Worm (Caenorhabditis elegans): ENCODE measurements around the gene C15C8.6.

The C15C8.6 gene

DNA sequence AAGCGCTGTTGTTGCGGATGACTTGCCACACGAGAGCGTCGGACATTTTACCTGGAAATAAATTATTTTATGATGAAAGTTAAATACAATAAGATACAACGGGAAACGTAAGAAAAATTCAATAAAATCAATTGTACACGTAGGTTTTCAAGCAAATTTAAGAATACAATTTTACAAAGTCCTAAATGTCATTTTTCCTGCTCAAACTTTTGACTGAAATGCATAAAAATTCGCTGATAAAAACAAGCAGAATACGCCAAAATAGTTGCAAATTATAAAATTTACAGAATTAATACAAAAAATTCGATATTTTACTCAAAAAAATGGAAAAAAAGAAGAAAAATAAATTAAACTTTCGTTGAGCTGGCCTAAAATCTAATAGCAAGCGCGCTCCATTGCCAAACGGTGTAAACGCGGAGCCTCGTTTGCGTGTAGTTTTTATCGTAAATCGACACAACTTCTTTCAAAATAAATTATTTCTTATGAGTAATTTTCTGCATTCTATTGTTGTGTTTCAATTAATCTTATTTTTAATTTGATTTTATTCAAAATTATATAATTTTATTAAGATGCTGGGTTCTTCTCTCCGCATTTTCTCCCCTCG lies 23.2 kb downstream of the C15C8.6 start, which contains the start of the genes rpl-28 and mrpl-49 (continued):
- no peak for TF ChIP-seq nhr-111 (GFP tag; optimal IDR thresholded peaks at IDR 0.05)
- no peak for TF ChIP-seq nhr-10 (tag; optimal IDR thresholded peaks at IDR 0.05)
- TF ChIP-seq nhr-41 (GFP tag; IDR thresholded peaks at IDR 0.05) = no peak
- TF ChIP-seq cey-2 (tag; optimal IDR thresholded peaks at IDR 0.05; ENCODE audit: borderline replicate concordance, insufficient read depth) = no peak
- no peak for TF ChIP-seq hif-1 (tag; optimal IDR thresholded peaks at IDR 0.05)
- TF ChIP-seq aha-1 (tag) = peak; percentile 46
- TF ChIP-seq ZK337.2 (GFP tag; IDR thresholded peaks at IDR 0.05) = 0 out of 2 replicates have a peak, but pooled peaks have one; percentile 6
- peak; percentile 76 for TF ChIP-seq hlh-30 (tag; optimal IDR thresholded peaks at IDR 0.05; ENCODE audit: insufficient read depth)
- TF ChIP-seq pqm-1 (tag; optimal IDR thresholded peaks at IDR 0.05) = peak; percentile 42
- TF ChIP-seq unc-62 (GFP tag; optimal IDR thresholded peaks at IDR 0.05 in 1 of 2) = peak in 1 of 2 experiments; percentile 71
- no peak for TF ChIP-seq unc-62 (tag; optimal IDR thresholded peaks at IDR 0.05)
- TF ChIP-seq nhr-76 (tag; optimal IDR thresholded peaks at IDR 0.05) = no peak
- TF ChIP-seq ztf-7 (tag; optimal IDR thresholded peaks at IDR 0.05) = no peak
- TF ChIP-seq ama-1 (optimal IDR thresholded peaks at IDR 0.05) = peak; percentile 17
- TF ChIP-seq tag-97 (GFP tag; IDR thresholded peaks at IDR 0.05) = no peak
- no peak for TF ChIP-seq zag-1 (tag; optimal IDR thresholded peaks at IDR 0.05)
- no peak for TF ChIP-seq daf-19 (GFP tag; conservative IDR thresholded peaks at IDR 0.05)
- peak; percentile 22 for TF ChIP-seq F37D6.2 (tag; optimal IDR thresholded peaks at IDR 0.05)
- TF ChIP-seq madf-5 (GFP tag; IDR thresholded peaks at IDR 0.05) = no peak
- TF ChIP-seq hmg-1.1 (GFP tag; IDR thresholded peaks at IDR 0.05) = no peak; the same call in 1 of the 2 replicates
- no peak for TF ChIP-seq arid-1 (GFP tag; conservative IDR thresholded peaks at IDR 0.05)
- peak; percentile 88 for TF ChIP-seq nhr-11 (tag; optimal IDR thresholded peaks at IDR 0.05)
- no peak for TF ChIP-seq zfp-3 (GFP tag; conservative IDR thresholded peaks at IDR 0.05)
- TF ChIP-seq egl-43 (GFP tag; IDR thresholded peaks at IDR 0.05) = no peak
- no peak for TF ChIP-seq egl-27 (tag; optimal IDR thresholded peaks at IDR 0.05)
- no peak for TF ChIP-seq php-3 (GFP tag; IDR thresholded peaks at IDR 0.05)
- no peak for TF ChIP-seq lim-7 (GFP tag; IDR thresholded peaks at IDR 0.05)
- TF ChIP-seq mdl-1 (tag; optimal IDR thresholded peaks at IDR 0.05) = peak in 1 of 2 experiments; percentile 20
- no peak for TF ChIP-seq daf-8 (GFP tag; IDR thresholded peaks at IDR 0.05)
- no peak for TF ChIP-seq spr-3 (GFP tag; optimal IDR thresholded peaks at IDR 0.05)
- no peak for TF ChIP-seq ceh-44 (GFP tag; IDR thresholded peaks at IDR 0.05)
- TF ChIP-seq rbr-2 (tag; optimal IDR thresholded peaks at IDR 0.05) = peak; percentile 73
- no peak for TF ChIP-seq dmd-9 (GFP tag; IDR thresholded peaks at IDR 0.05)
- TF ChIP-seq Y48G9A.11 (GFP tag; IDR thresholded peaks at IDR 0.05) = peak; percentile 99
- TF ChIP-seq ctbp-1 (GFP tag; IDR thresholded peaks at IDR 0.05) = no peak
- TF ChIP-seq dve-1 (tag; optimal IDR thresholded peaks at IDR 0.05; ENCODE audit: insufficient read depth) = peak; percentile 90
- TF ChIP-seq daf-12 (tag; optimal IDR thresholded peaks at IDR 0.05) = no peak
- TF ChIP-seq nhr-25 (tag; optimal IDR thresholded peaks at IDR 0.05; ENCODE audit: borderline replicate concordance, insufficient read depth) = peak; percentile 35
- no peak for TF ChIP-seq ceh-82 (tag; optimal IDR thresholded peaks at IDR 0.05)
- 0 out of 2 replicates have a peak, but pooled peaks have one; percentile 57 for TF ChIP-seq nhr-42 (GFP tag; IDR thresholded peaks at IDR 0.05)
- TF ChIP-seq lir-3 (tag; optimal IDR thresholded peaks at IDR 0.05) = no peak
- peak; percentile 86 for TF ChIP-seq lin-15B (tag; optimal IDR thresholded peaks at IDR 0.05)
- TF ChIP-seq pha-4 (GFP tag; IDR thresholded peaks at IDR 0.05) = no peak
- no peak for TF ChIP-seq pha-4 (tag; optimal IDR thresholded peaks at IDR 0.05)
- peak; percentile 86 for TF ChIP-seq mep-1 (tag; optimal IDR thresholded peaks at IDR 0.05)
- peak; percentile 57 for TF ChIP-seq fkh-10 (GFP tag; optimal IDR thresholded peaks at IDR 0.05)
- TF ChIP-seq nhr-6 (tag; optimal IDR thresholded peaks at IDR 0.05) = peak; percentile 98
- no peak for TF ChIP-seq F26F4.8 (GFP tag; conservative IDR thresholded peaks at IDR 0.05)
